Fruit fly (Drosophila melanogaster) whole organism, embryonic: ENCODE data around the gene Hacd2.

Experiments used
- CG15011 ChIP-seq: fragments of 200-800 bp; sonication (Bioruptor generic); optimal IDR thresholded peaks from 3 replicates; lab custom pipeline; 2018; ENCODE audit warnings: missing biosample characterization, mild to moderate bottlenecking, missing genetic modification characterization
- CG3065 ChIP-seq: fragments of 200-800 bp; sonication (Bioruptor generic); optimal IDR thresholded peaks from 2 replicates; lab custom pipeline; 2016; ENCODE audit warnings: missing biosample characterization, missing genetic modification characterization
- CG8089 ChIP-seq: fragments of 200-800 bp; sonication (Bioruptor generic); optimal IDR thresholded peaks from 3 replicates; lab custom pipeline; 2016; ENCODE audit warnings: missing biosample characterization, missing genetic modification characterization
- E2f1 ChIP-seq: fragments of 200-800 bp; sonication (Bioruptor generic); IDR thresholded peaks from 2 replicates; pipeline ENCODE4 v1.3.6; 2022; ENCODE audit warnings: missing biosample characterization, missing genetic modification characterization
- HLH3B ChIP-seq: fragments of 200-800 bp; sonication (Bioruptor generic); IDR thresholded peaks from 2 replicates; pipeline ENCODE4 v1.3.6; 2022; ENCODE audit warnings: missing biosample characterization, missing genetic modification characterization
- Hr39 ChIP-seq: fragments of >200 bp; optimal IDR thresholded peaks from 2 replicates; lab custom pipeline; 2017
- dysf ChIP-seq: fragments of 200-800 bp; sonication (Bioruptor generic); IDR thresholded peaks from 3 replicates; pipeline ENCODE4 v1.3.6; 2022; ENCODE audit warnings: missing biosample characterization, missing genetic modification characterization
- grn ChIP-seq: fragments of 200-800 bp; sonication (Bioruptor generic); optimal IDR thresholded peaks from 3 replicates; lab custom pipeline; 2017; ENCODE audit warnings: missing biosample characterization, missing genetic modification characterization
- nmo ChIP-seq: fragments of 200-800 bp; sonication (Bioruptor generic); optimal IDR thresholded peaks from 2 replicates; lab custom pipeline; 2018; ENCODE audit warnings: missing biosample characterization, mild to moderate bottlenecking, missing genetic modification characterization, moderate library complexity
- row ChIP-seq: fragments of 200-800 bp; sonication (Bioruptor generic); IDR thresholded peaks from 3 replicates; pipeline ENCODE4 v1.3.6; 2022; ENCODE audit warnings: missing biosample characterization, missing genetic modification characterization
- zen ChIP-seq: fragments of 200-800 bp; sonication (Bioruptor generic); optimal IDR thresholded peaks from 3 replicates; lab custom pipeline; 2018; ENCODE audit warnings: missing biosample characterization, mild to moderate bottlenecking, missing genetic modification characterization, moderate library complexity

Hacd2 gene

dm6 chr2L:13394903-13395302, 50.5 kb downstream of the Hacd2 start, which contains the start of gene RpL24 (continued):
- no peak for TF ChIP-seq Hr39 (lab: Kevin White, UChicago)
- TF ChIP-seq row (GFP tag; lab: Robert Waterston, UW), result peak; percentile 68
- peak; percentile 90 for TF ChIP-seq CG15011 (GFP tag; lab: Kevin White, UChicago)
- TF ChIP-seq E2f1, result peak; percentile 74
- TF ChIP-seq HLH3B (GFP tag; lab: Robert Waterston, UW), result peak; percentile 78
- peak; percentile 92 for TF ChIP-seq CG8089
- peak; percentile 78 for TF ChIP-seq CG3065 (GFP tag; lab: Kevin White, UChicago)
- peak; percentile 77 for TF ChIP-seq zen (tag; lab: Kevin White, UChicago)
- peak; percentile 86 for TF ChIP-seq nmo (GFP tag; lab: Kevin White, UChicago)
- peak; percentile 77 for TF ChIP-seq grn (GFP tag; lab: Kevin White, UChicago)
- peak; percentile 82 for TF ChIP-seq dysf
